Worm (Caenorhabditis elegans) whole organism, late embryonic: Measurements from ENCODE around the gene C08E8.11.
"Not testable (repeated sequence)": the region's sequence is repeated elsewhere in the genome, so short reads cannot be mapped to it uniquely, and the experiment has no call there.

Experiments used
- C08G9.2 ChIP-seq: sonication (generic microtip); optimal IDR thresholded peaks from 2 replicates; lab custom pipeline; 2016; ENCODE audit warnings: mild to moderate bottlenecking, missing genetic modification characterization, moderate library complexity, missing compliant biosample characterization
- C38D4.7 ChIP-seq: fragments of 200-800 bp; sonication (Bioruptor generic); optimal IDR thresholded peaks from 2 replicates; lab custom pipeline; 2018; ENCODE audit warnings: mild to moderate bottlenecking, missing genetic modification characterization, moderate library complexity, missing compliant biosample characterization
- F13H6.1 ChIP-seq: sonication (generic microtip); optimal IDR thresholded peaks from 2 replicates; lab custom pipeline; 2016; ENCODE audit warnings: missing genetic modification characterization, missing compliant biosample characterization
- K02D7.2 ChIP-seq: sonication (generic microtip); optimal IDR thresholded peaks from 2 replicates; lab custom pipeline; 2017; ENCODE audit warnings: mild to moderate bottlenecking, missing genetic modification characterization, missing compliant biosample characterization
- K09A11.1 ChIP-seq: sonication (generic microtip); optimal IDR thresholded peaks from 2 replicates; lab custom pipeline; 2017; ENCODE audit warnings: antibody characterized with exemption, mild to moderate bottlenecking, missing genetic modification characterization, missing compliant biosample characterization; ENCODE audit not compliant: insufficient read depth
- Y22D7AL.16 ChIP-seq: sonication (generic microtip); optimal IDR thresholded peaks from 2 replicates; lab custom pipeline; 2016; ENCODE audit warnings: missing genetic modification characterization, missing compliant biosample characterization
- ahr-1 ChIP-seq: sonication (generic microtip); optimal IDR thresholded peaks from 2 replicates; lab custom pipeline; 2016; ENCODE audit warnings: missing genetic modification characterization, missing compliant biosample characterization
- ama-1 ChIP-seq: fragments of 150-350 bp; optimal IDR thresholded peaks from 2 replicates; lab custom pipeline; 2014
- ceh-19 ChIP-seq: fragments of 200-800 bp; sonication (Bioruptor generic); optimal IDR thresholded peaks from 2 replicates; lab custom pipeline; 2018; ENCODE audit warnings: mild to moderate bottlenecking, missing genetic modification characterization, missing compliant biosample characterization
- ceh-2 ChIP-seq: sonication (generic microtip); optimal IDR thresholded peaks from 2 replicates; lab custom pipeline; 2016; ENCODE audit warnings: missing genotype, missing genetic modification characterization, missing compliant biosample characterization
- ceh-22 ChIP-seq: sonication (generic microtip); optimal IDR thresholded peaks from 2 replicates; lab custom pipeline; 2017; ENCODE audit warnings: missing biosample characterization, missing genetic modification characterization
- ceh-48 ChIP-seq: sonication (generic microtip); optimal IDR thresholded peaks from 2 replicates; lab custom pipeline; 2016; ENCODE audit warnings: missing genetic modification characterization, inconsistent platforms, missing compliant biosample characterization
- ceh-9 ChIP-seq: sonication (generic microtip); optimal IDR thresholded peaks from 2 replicates; lab custom pipeline; 2016; ENCODE audit warnings: mild to moderate bottlenecking, missing genetic modification characterization, inconsistent platforms, missing compliant biosample characterization
- che-1 ChIP-seq: sonication (generic microtip); optimal IDR thresholded peaks from 2 replicates; lab custom pipeline; 2016; ENCODE audit warnings: mild to moderate bottlenecking, missing genetic modification characterization, missing compliant biosample characterization
- dmd-4 ChIP-seq: sonication (generic microtip); optimal IDR thresholded peaks from 2 replicates; lab custom pipeline; 2016; ENCODE audit warnings: borderline replicate concordance, missing genetic modification characterization, missing compliant biosample characterization
- elt-2 ChIP-seq: sonication (generic microtip); optimal IDR thresholded peaks from 2 replicates; lab custom pipeline; 2016; ENCODE audit warnings: missing genetic modification reagents, missing genetic modification characterization, missing compliant biosample characterization
- elt-4 ChIP-seq: sonication (generic microtip); optimal IDR thresholded peaks from 2 replicates; lab custom pipeline; 2016; ENCODE audit warnings: missing genetic modification characterization, missing compliant biosample characterization
- ets-4 ChIP-seq: sonication (generic microtip); optimal IDR thresholded peaks from 2 replicates; lab custom pipeline; 2016; ENCODE audit warnings: missing genetic modification characterization, missing compliant biosample characterization
- fkh-10 ChIP-seq: fragments of 150-350 bp; optimal IDR thresholded peaks from 2 replicates; lab custom pipeline; 2014; ENCODE audit warnings: missing biosample characterization, missing genetic modification reagents, missing genetic modification characterization
- hlh-6 ChIP-seq: sonication (generic microtip); optimal IDR thresholded peaks from 2 replicates; lab custom pipeline; 2016; ENCODE audit warnings: missing genotype, missing genetic modification characterization, missing compliant biosample characterization
- lin-11 ChIP-seq: fragments of 200-800 bp; sonication (Bioruptor generic); optimal IDR thresholded peaks from 2 replicates; lab custom pipeline; 2018; ENCODE audit warnings: mild to moderate bottlenecking, missing genetic modification characterization, missing compliant biosample characterization
- madf-2 ChIP-seq: sonication (generic microtip); optimal IDR thresholded peaks from 2 replicates; lab custom pipeline; 2017; ENCODE audit warnings: missing genetic modification characterization, missing compliant biosample characterization
- mec-3 ChIP-seq: sonication (generic microtip); optimal IDR thresholded peaks from 2 replicates; lab custom pipeline; 2016; ENCODE audit warnings: borderline replicate concordance, missing genetic modification characterization, missing compliant biosample characterization
- nhr-232 ChIP-seq: sonication (generic microtip); optimal IDR thresholded peaks from 2 replicates; lab custom pipeline; 2016; ENCODE audit warnings: missing genetic modification characterization, missing compliant biosample characterization
- npax-4 ChIP-seq: sonication (generic microtip); optimal IDR thresholded peaks from 2 replicates; lab custom pipeline; 2016; ENCODE audit warnings: missing genetic modification characterization, missing compliant biosample characterization
- pag-3 ChIP-seq: sonication (generic microtip); optimal IDR thresholded peaks from 2 replicates; lab custom pipeline; 2016; ENCODE audit warnings: missing compliant biosample characterization, missing genetic modification characterization, borderline replicate concordance
- pat-9 ChIP-seq: fragments of 200-800 bp; sonication (Bioruptor generic); optimal IDR thresholded peaks from 2 replicates; lab custom pipeline; 2018; ENCODE audit warnings: mild to moderate bottlenecking, missing genetic modification characterization, moderate library complexity, missing compliant biosample characterization
- pha-2 ChIP-seq: sonication (generic microtip); optimal IDR thresholded peaks from 2 replicates; lab custom pipeline; 2017; ENCODE audit warnings: mild to moderate bottlenecking, missing genetic modification characterization, missing compliant biosample characterization
- pha-4 ChIP-seq: fragments of 150-350 bp; optimal IDR thresholded peaks from 2 replicates; lab custom pipeline; 2018; ENCODE audit warnings: missing biosample characterization, missing genetic modification reagents, missing genetic modification characterization
- rnt-1 ChIP-seq: sonication (generic microtip); optimal IDR thresholded peaks from 2 replicates; lab custom pipeline; 2016; ENCODE audit warnings: missing genetic modification characterization, missing compliant biosample characterization
- sdc-2 ChIP-seq: sonication (generic microtip); optimal IDR thresholded peaks from 2 replicates; lab custom pipeline; 2016; ENCODE audit warnings: missing genotype, missing genetic modification characterization, missing compliant biosample characterization
- sox-4 ChIP-seq: sonication (generic microtip); optimal IDR thresholded peaks from 2 replicates; lab custom pipeline; 2017; ENCODE audit warnings: mild to moderate bottlenecking, missing genetic modification characterization, inconsistent platforms, missing compliant biosample characterization
- syd-9 ChIP-seq: sonication (generic microtip); optimal IDR thresholded peaks from 2 replicates; lab custom pipeline; 2016; ENCODE audit warnings: mild to moderate bottlenecking, missing genetic modification characterization, moderate library complexity, missing compliant biosample characterization
- tbx-2 ChIP-seq: sonication (generic microtip); optimal IDR thresholded peaks from 2 replicates; lab custom pipeline; 2016; ENCODE audit warnings: missing genetic modification characterization, missing compliant biosample characterization
- ttx-3 ChIP-seq: sonication (generic microtip); optimal IDR thresholded peaks from 2 replicates; lab custom pipeline; 2016; ENCODE audit warnings: missing genetic modification reagents, missing genetic modification characterization, missing compliant biosample characterization
- unc-42 ChIP-seq: sonication (generic microtip); optimal IDR thresholded peaks from 2 replicates; lab custom pipeline; 2016; ENCODE audit warnings: missing genotype, missing genetic modification characterization, missing compliant biosample characterization
- unc-55 ChIP-seq: sonication (generic microtip); optimal IDR thresholded peaks from 2 replicates; lab custom pipeline; 2017; ENCODE audit warnings: missing biosample characterization, missing genetic modification reagents, missing genetic modification characterization
- zip-5 ChIP-seq: sonication (generic microtip); optimal IDR thresholded peaks from 2 replicates; lab custom pipeline; 2016; ENCODE audit warnings: missing genetic modification characterization, missing compliant biosample characterization
- ztf-16 ChIP-seq: sonication (generic microtip); optimal IDR thresholded peaks from 2 replicates; lab custom pipeline; 2017; ENCODE audit warnings: missing genetic modification characterization, missing compliant biosample characterization

Gene C08E8.11

ce11 chrV:18350721-18351120, at the start of gene C08E8.11:
Gene C08E8.11, plus strand, starts transcription at chrV:18351021.
- TF ChIP-seq ttx-3 (tag; lab: Kevin White, UChicago): no peak
- TF ChIP-seq C38D4.7: no peak
- TF ChIP-seq K02D7.2 (tag; lab: Kevin White, UChicago): no peak
- TF ChIP-seq npax-4 (tag; lab: Kevin White, UChicago): no peak
- TF ChIP-seq K09A11.1 (tag; lab: Kevin White, UChicago): no peak
- TF ChIP-seq Y22D7AL.16 (tag; lab: Kevin White, UChicago): no peak
- TF ChIP-seq madf-2 (tag; lab: Kevin White, UChicago): no peak
- TF ChIP-seq pat-9 (tag; lab: Kevin White, UChicago): no peak
- TF ChIP-seq ztf-16: no peak
- no peak for TF ChIP-seq zip-5 (tag; lab: Kevin White, UChicago)
- TF ChIP-seq dmd-4: no peak
- no peak for TF ChIP-seq mec-3 (tag; lab: Kevin White, UChicago)
- TF ChIP-seq sox-4 (tag; lab: Kevin White, UChicago): no peak
- no peak for TF ChIP-seq ets-4 (tag; lab: Kevin White, UChicago)
- no peak for TF ChIP-seq elt-2 (tag; lab: Kevin White, UChicago)
- TF ChIP-seq elt-4: no peak

ce11 chrV:18302414-18302813, 48.4 kb upstream of the C08E8.11 start, which contains the start of gene Y51A2A.6:
Gene Y51A2A.6, plus strand, starts transcription at chrV:18302714.
- TF ChIP-seq ahr-1 (tag; lab: Kevin White, UChicago); unc-55 (GFP tag; lab: Kevin White, UChicago); elt-4: not testable (repeated sequence)
- TF ChIP-seq, all 69 proteins: peak for 0; not testable (repeated sequence) for 69

ce11 chrV:18318312-18318711, 32.5 kb upstream of the C08E8.11 start, which contains the start of gene fbxb-119:
Gene fbxb-119, plus strand, starts transcription at chrV:18318612.
- no peak for TF ChIP-seq ceh-9 (tag; lab: Kevin White, UChicago)
- TF ChIP-seq C08G9.2 (tag; lab: Kevin White, UChicago): no peak
- TF ChIP-seq pat-9 (tag; lab: Kevin White, UChicago): no peak
- no peak for TF ChIP-seq nhr-232 (tag; lab: Kevin White, UChicago)
- no peak for TF ChIP-seq elt-4
- TF ChIP-seq zip-5 (tag; lab: Kevin White, UChicago): no peak
- no peak for TF ChIP-seq pha-4 (tag; lab: Kevin White, UChicago)
- no peak for TF ChIP-seq unc-42
- no peak for TF ChIP-seq pha-2 (tag; lab: Kevin White, UChicago)
- TF ChIP-seq F13H6.1: no peak
- no peak for TF ChIP-seq syd-9 (tag; lab: Kevin White, UChicago)

- no peak for TF ChIP-seq ama-1 (lab: Kevin White, UChicago)
- no peak for TF ChIP-seq lin-11 (tag; lab: Kevin White, UChicago)
- TF ChIP-seq C08G9.2 (tag; lab: Kevin White, UChicago): no peak
- no peak for TF ChIP-seq unc-42
Observed at ce11 chrV:18323231-18323630, 27.6 kb upstream of the C08E8.11 start, which contains the start of gene B0462.5. Gene B0462.5, minus strand, starts transcription at chrV:18323331.

ce11 chrV:18324525-18324924, 26.3 kb upstream of the C08E8.11 start:
- TF ChIP-seq madf-2 (tag; lab: Kevin White, UChicago) (no peak), tbx-2 (tag; lab: Kevin White, UChicago) (no peak), pag-3 (tag; lab: Kevin White, UChicago) (no peak), lin-11 (tag; lab: Kevin White, UChicago) (no peak), che-1 (tag; lab: Kevin White, UChicago) (no peak), ceh-9 (tag; lab: Kevin White, UChicago) (no peak), pha-4 (tag; lab: Kevin White, UChicago) (no peak), hlh-6 (tag; lab: Kevin White, UChicago) (no peak), ceh-19 (GFP tag; lab: Kevin White, UChicago) (no peak), zip-5 (tag; lab: Kevin White, UChicago) (no peak), ceh-48 (tag; lab: Kevin White, UChicago) (no peak), ceh-22 (tag; lab: Kevin White, UChicago) (no peak), fkh-10 (GFP tag; lab: Kevin White, UChicago) (no peak), dmd-4 (no peak), ceh-2 (tag; lab: Kevin White, UChicago) (no peak), Y22D7AL.16 (tag; lab: Kevin White, UChicago) (no peak), rnt-1 (tag; lab: Kevin White, UChicago) (no peak), sdc-2 (tag; lab: Kevin White, UChicago) (no peak)
